Worm (Caenorhabditis elegans) whole organism, L1 larva: ENCODE measurements around the gene ZK1320.2.

Experiments
- C04F5.9 ChIP-seq: sonication (generic microtip); optimal IDR thresholded peaks from 2 replicates; lab custom pipeline; 2016; ENCODE audit warnings: missing genetic modification characterization, missing compliant biosample characterization
- Y116A8C.19 ChIP-seq: sonication (generic microtip); optimal IDR thresholded peaks from 2 replicates; lab custom pipeline; 2016; ENCODE audit warnings: missing compliant biosample characterization, missing genetic modification characterization, borderline replicate concordance
- blmp-1 ChIP-seq: fragments of 150-350 bp; optimal IDR thresholded peaks from 2 replicates; lab custom pipeline; 2014; ENCODE audit warnings: missing biosample characterization, missing genetic modification characterization
- ceh-63 ChIP-seq: fragments of 200-800 bp; sonication (Bioruptor generic); optimal IDR thresholded peaks from 2 replicates; lab custom pipeline; 2018; ENCODE audit warnings: mild to moderate bottlenecking, missing genetic modification characterization, missing compliant biosample characterization
- ceh-8 ChIP-seq: fragments of 200-800 bp; sonication (Bioruptor generic); optimal IDR thresholded peaks from 2 replicates; lab custom pipeline; 2018; ENCODE audit warnings: mild to moderate bottlenecking, missing genetic modification characterization, moderate library complexity, missing compliant biosample characterization
- ceh-82 ChIP-seq, 3 experiments: fragments of 150-350 bp in 1 of 3; sonication (generic microtip) in 2 of 3; optimal IDR thresholded peaks; 2 replicates each; lab custom pipeline; 2014 to 2017; ENCODE audit warnings: missing biosample characterization in 3 of 3, missing genetic modification characterization in 3 of 3
- efl-1 ChIP-seq, 4 experiments: fragments of 150-350 bp; optimal IDR thresholded peaks in 3 of 4; peaks in 1 of 4; 1 replicate in 1 of 4; 2 replicates in 3 of 4; lab custom pipeline; 2014; ENCODE audit warnings: missing biosample characterization in 2 of 4, missing genetic modification characterization in 2 of 4, missing genetic modification reagents in 2 of 4
- egl-27 ChIP-seq, 2 experiments: fragments of 150-350 bp in 1 of 2; sonication (generic microtip); optimal IDR thresholded peaks; 3 replicates each; lab custom pipeline; 2017 to 2018; ENCODE audit warnings: missing biosample characterization in 2 of 2, missing genetic modification characterization in 2 of 2, missing genetic modification reagents in 2 of 2
- fkh-10 ChIP-seq: sonication (generic microtip); optimal IDR thresholded peaks from 2 replicates; lab custom pipeline; 2017; ENCODE audit warnings: missing biosample characterization, missing genetic modification reagents, missing genetic modification characterization
- fos-1 ChIP-seq: fragments of 150-350 bp; optimal IDR thresholded peaks from 2 replicates; lab custom pipeline; 2014; ENCODE audit warnings: missing biosample characterization, missing genetic modification characterization
- grh-1 ChIP-seq: fragments of 200-800 bp; sonication (Bioruptor generic); IDR thresholded peaks from 2 replicates; pipeline ENCODE4 v1.3.6; 2022; ENCODE audit warnings: missing genetic modification reagents, missing genetic modification characterization, missing compliant biosample characterization
- hlh-17 ChIP-seq: fragments of 200-800 bp; sonication (Bioruptor generic); optimal IDR thresholded peaks from 2 replicates; lab custom pipeline; 2018; ENCODE audit warnings: missing genetic modification characterization, mild to moderate bottlenecking, missing compliant biosample characterization, moderate library complexity, borderline replicate concordance
- hlh-4 ChIP-seq: sonication (generic microtip); optimal IDR thresholded peaks from 2 replicates; lab custom pipeline; 2016; ENCODE audit warnings: mild to moderate bottlenecking, missing genetic modification characterization, missing compliant biosample characterization
- hpl-2 ChIP-seq: fragments of 150-350 bp; optimal IDR thresholded peaks from 2 replicates; lab custom pipeline; 2014; ENCODE audit warnings: missing biosample characterization, missing genetic modification reagents, missing genetic modification characterization
- irx-1 ChIP-seq: sonication (generic microtip); optimal IDR thresholded peaks from 2 replicates; lab custom pipeline; 2016; ENCODE audit warnings: missing genetic modification characterization, missing compliant biosample characterization
- isw-1 ChIP-seq: fragments of 200-800 bp; sonication (Bioruptor generic); IDR thresholded peaks from 2 replicates; pipeline ENCODE4 v1.3.6; 2022; ENCODE audit warnings: missing genetic modification characterization, missing compliant biosample characterization
- jun-1 ChIP-seq: fragments of 150-350 bp; optimal IDR thresholded peaks from 2 replicates; lab custom pipeline; 2014; ENCODE audit warnings: missing biosample characterization, missing genetic modification reagents, missing genetic modification characterization
- lin-14 ChIP-seq: fragments of 200-800 bp; sonication (Bioruptor generic); optimal IDR thresholded peaks from 2 replicates; lab custom pipeline; 2018; ENCODE audit warnings: mild to moderate bottlenecking, missing genetic modification characterization, moderate library complexity, missing compliant biosample characterization
- lin-39 ChIP-seq: fragments of 150-350 bp; optimal IDR thresholded peaks from 2 replicates; lab custom pipeline; 2014; ENCODE audit warnings: missing biosample characterization, missing genetic modification reagents, missing genetic modification characterization
- lir-3 ChIP-seq: sonication (generic microtip); optimal IDR thresholded peaks from 2 replicates; lab custom pipeline; 2016; ENCODE audit warnings: mild to moderate bottlenecking, missing genetic modification characterization, moderate library complexity, missing compliant biosample characterization; ENCODE audit not compliant: poor library complexity
- mep-1 ChIP-seq: fragments of 150-350 bp; optimal IDR thresholded peaks from 2 replicates; lab custom pipeline; 2014; ENCODE audit warnings: missing biosample characterization, missing genetic modification characterization
- nhr-19 ChIP-seq: fragments of 200-800 bp; sonication (Bioruptor generic); conservative IDR thresholded peaks from 2 replicates; pipeline ENCODE4 v1.3.6; 2022; ENCODE audit warnings: missing genetic modification characterization, missing compliant biosample characterization
- nhr-237 ChIP-seq: fragments of 150-350 bp; optimal IDR thresholded peaks from 2 replicates; lab custom pipeline; 2014; ENCODE audit warnings: missing biosample characterization, missing genetic modification characterization
- nhr-28 ChIP-seq: fragments of 150-350 bp; optimal IDR thresholded peaks from 2 replicates; lab custom pipeline; 2014; ENCODE audit warnings: missing biosample characterization, missing genetic modification characterization
- nhr-47 ChIP-seq: sonication (generic microtip); optimal IDR thresholded peaks from 2 replicates; lab custom pipeline; 2016; ENCODE audit warnings: mild to moderate bottlenecking, missing genetic modification characterization, moderate library complexity, missing compliant biosample characterization
- nhr-71 ChIP-seq: sonication (generic microtip); optimal IDR thresholded peaks from 2 replicates; lab custom pipeline; 2016; ENCODE audit warnings: mild to moderate bottlenecking, missing genetic modification characterization, moderate library complexity, missing compliant biosample characterization
- nhr-77 ChIP-seq: fragments of 150-350 bp; optimal IDR thresholded peaks from 2 replicates; lab custom pipeline; 2014; ENCODE audit warnings: missing biosample characterization, missing genetic modification characterization
- pag-3 ChIP-seq: sonication (generic microtip); optimal IDR thresholded peaks from 2 replicates; lab custom pipeline; 2017; ENCODE audit warnings: missing genetic modification characterization, mild to moderate bottlenecking, missing compliant biosample characterization, antibody characterized with exemption, borderline replicate concordance; ENCODE audit not compliant: insufficient read depth
- rnt-1 ChIP-seq: sonication (generic microtip); optimal IDR thresholded peaks from 2 replicates; lab custom pipeline; 2016; ENCODE audit warnings: mild to moderate bottlenecking, missing genetic modification characterization, moderate library complexity, missing compliant biosample characterization
- snpc-4 ChIP-seq: fragments of 150-350 bp; optimal IDR thresholded peaks from 2 replicates; lab custom pipeline; 2014; ENCODE audit warnings: missing biosample characterization, missing genetic modification characterization
- snu-23 ChIP-seq: sonication (generic microtip); optimal IDR thresholded peaks from 2 replicates; lab custom pipeline; 2016; ENCODE audit warnings: missing genetic modification characterization, missing compliant biosample characterization
- sox-4 ChIP-seq: sonication (generic microtip); optimal IDR thresholded peaks from 2 replicates; lab custom pipeline; 2016; ENCODE audit warnings: missing genetic modification characterization, missing compliant biosample characterization
- unc-86 ChIP-seq: sonication (generic microtip); optimal IDR thresholded peaks from 2 replicates; lab custom pipeline; 2016; ENCODE audit warnings: missing genetic modification characterization, missing compliant biosample characterization
- unc-98 ChIP-seq: fragments of 200-800 bp; sonication (Bioruptor generic); IDR thresholded peaks from 2 replicates; pipeline ENCODE4 v1.3.6; 2022; ENCODE audit warnings: missing genetic modification characterization, missing compliant biosample characterization
- vab-15 ChIP-seq: sonication (generic microtip); optimal IDR thresholded peaks from 2 replicates; lab custom pipeline; 2017; ENCODE audit warnings: missing genotype, mild to moderate bottlenecking, missing genetic modification characterization, missing compliant biosample characterization

Gene ZK1320.2

ce11 chrII:9700363-9700762, 41.6 kb upstream of the ZK1320.2 start, which contains the start of the genes Y53C12A.8 and Y53C12A.7:
Gene Y53C12A.8 (minus strand): TSS chrII:9700463.
Gene Y53C12A.7 (plus strand): TSS chrII:9700543.
- TF ChIP-seq nhr-47 (tag; lab: Kevin White, UChicago) (no peak), hpl-2 (GFP tag; lab: Kevin White, UChicago) (no peak), pag-3 (tag; lab: Kevin White, UChicago) (no peak), unc-98 (GFP tag; lab: Robert Waterston, UW) (no peak), ceh-8 (GFP tag; lab: Kevin White, UChicago) (no peak), hlh-17 (GFP tag; lab: Kevin White, UChicago) (no peak), hlh-4 (tag; lab: Kevin White, UChicago) (no peak), grh-1 (GFP tag; lab: Robert Waterston, UW) (no peak), unc-86 (no peak), rnt-1 (tag; lab: Kevin White, UChicago) (no peak), lin-39 (tag; lab: Kevin White, UChicago) (no peak)

DNA sequence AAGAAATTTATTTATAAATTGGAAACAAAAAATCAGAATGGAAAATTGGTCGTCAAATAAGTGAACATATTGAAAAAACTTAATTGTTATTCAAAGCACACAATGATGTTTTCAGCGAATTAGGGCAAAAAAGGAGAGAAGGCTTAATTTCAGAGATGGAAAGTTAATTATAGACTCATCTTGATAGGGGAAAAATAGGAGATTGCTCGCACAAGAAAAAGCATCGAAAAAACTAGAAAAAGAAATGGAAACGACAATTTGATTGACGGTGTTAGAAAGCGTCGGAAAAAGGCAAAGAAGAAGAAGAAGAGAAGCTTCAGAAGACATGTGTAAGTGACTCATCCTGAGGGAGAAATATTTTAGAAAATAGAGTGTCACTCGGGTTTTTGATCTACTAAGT, 37.1 kb upstream of the ZK1320.2 start:
- TF ChIP-seq mep-1 (tag; lab: Kevin White, UChicago) (no peak), Y116A8C.19 (tag; lab: Kevin White, UChicago) (no peak), jun-1 (tag; lab: Kevin White, UChicago) (no peak), nhr-28 (tag; lab: Kevin White, UChicago) (no peak), snpc-4 (no peak), fkh-10 (GFP tag; lab: Kevin White, UChicago) (peak; percentile 43), nhr-237 (tag; lab: Kevin White, UChicago) (no peak), egl-27 (tag; optimal IDR thresholded peaks at IDR 0.05; lab: Kevin White, UChicago) (no peak), ceh-8 (GFP tag; lab: Kevin White, UChicago) (no peak), ceh-82 (tag; optimal IDR thresholded peaks at IDR 0.05; lab: Kevin White, UChicago) (no peak), irx-1 (tag; lab: Kevin White, UChicago) (no peak), vab-15 (tag; lab: Kevin White, UChicago) (no peak), efl-1 (optimal IDR thresholded peaks at IDR 0.05; lab: Kevin White, UChicago) (no peak), efl-1 (GFP tag; optimal IDR thresholded peaks at IDR 0.05 in 1 of 2; lab: Kevin White, UChicago) (no peak), lin-14 (GFP tag; lab: Kevin White, UChicago) (peak; percentile 46), nhr-71 (tag; lab: Kevin White, UChicago) (no peak)

ce11 chrII:9691839-9692238, 33.0 kb upstream of the ZK1320.2 start, which contains the start of gene nlp-11:
Gene nlp-11 (minus strand): TSS chrII:9691939.
- TF ChIP-seq blmp-1 (no peak), sox-4 (tag; lab: Kevin White, UChicago) (no peak), snu-23 (no peak), nhr-19 (GFP tag; lab: Robert Waterston, UW) (no peak), isw-1 (GFP tag; lab: Robert Waterston, UW) (no peak), efl-1 (optimal IDR thresholded peaks at IDR 0.05; lab: Kevin White, UChicago) (no peak), efl-1 (GFP tag; optimal IDR thresholded peaks at IDR 0.05 in 1 of 2; lab: Kevin White, UChicago) (no peak), ceh-63 (no peak), fos-1 (tag; lab: Kevin White, UChicago) (no peak), snpc-4 (no peak), C04F5.9 (tag; lab: Kevin White, UChicago) (no peak), lir-3 (no peak), ceh-8 (GFP tag; lab: Kevin White, UChicago) (no peak), Y116A8C.19 (tag; lab: Kevin White, UChicago) (no peak), ceh-82 (tag; optimal IDR thresholded peaks at IDR 0.05; lab: Kevin White, UChicago) (no peak), nhr-47 (tag; lab: Kevin White, UChicago) (no peak), lin-14 (GFP tag; lab: Kevin White, UChicago) (no peak), nhr-77 (no peak)
